Worm (Caenorhabditis elegans) whole organism, late embryonic: Measurements from ENCODE around the gene VB0395L.1.

Experiments
- C08G9.2 ChIP-seq: sonication (generic microtip); optimal IDR thresholded peaks from 2 replicates; lab custom pipeline; 2016; ENCODE audit warnings: mild to moderate bottlenecking, missing genetic modification characterization, moderate library complexity, missing compliant biosample characterization
- C38D4.7 ChIP-seq: fragments of 200-800 bp; sonication (Bioruptor generic); optimal IDR thresholded peaks from 2 replicates; lab custom pipeline; 2018; ENCODE audit warnings: mild to moderate bottlenecking, missing genetic modification characterization, moderate library complexity, missing compliant biosample characterization
- F13H6.1 ChIP-seq: sonication (generic microtip); optimal IDR thresholded peaks from 2 replicates; lab custom pipeline; 2016; ENCODE audit warnings: missing genetic modification characterization, missing compliant biosample characterization
- K02D7.2 ChIP-seq: sonication (generic microtip); optimal IDR thresholded peaks from 2 replicates; lab custom pipeline; 2017; ENCODE audit warnings: mild to moderate bottlenecking, missing genetic modification characterization, missing compliant biosample characterization
- ama-1 ChIP-seq: fragments of 150-350 bp; optimal IDR thresholded peaks from 2 replicates; lab custom pipeline; 2014
- ceh-14 ChIP-seq: sonication (generic microtip); optimal IDR thresholded peaks from 2 replicates; lab custom pipeline; 2016; ENCODE audit warnings: missing genotype, missing genetic modification characterization, missing compliant biosample characterization
- ceh-18 ChIP-seq: sonication (generic microtip); optimal IDR thresholded peaks from 2 replicates; lab custom pipeline; 2016; ENCODE audit warnings: missing genetic modification characterization, missing compliant biosample characterization
- ceh-2 ChIP-seq: sonication (generic microtip); optimal IDR thresholded peaks from 2 replicates; lab custom pipeline; 2016; ENCODE audit warnings: missing genotype, missing genetic modification characterization, missing compliant biosample characterization
- ceh-22 ChIP-seq: sonication (generic microtip); optimal IDR thresholded peaks from 2 replicates; lab custom pipeline; 2017; ENCODE audit warnings: missing biosample characterization, missing genetic modification characterization
- ceh-24 ChIP-seq: sonication (generic microtip); optimal IDR thresholded peaks from 2 replicates; lab custom pipeline; 2016; ENCODE audit warnings: mild to moderate bottlenecking, missing genetic modification characterization, missing compliant biosample characterization
- ceh-45 ChIP-seq: fragments of 200-800 bp; sonication (Bioruptor generic); IDR thresholded peaks from 2 replicates; pipeline ENCODE4 v1.3.6; 2022; ENCODE audit warnings: missing genetic modification reagents, missing genetic modification characterization, missing compliant biosample characterization
- ceh-48 ChIP-seq: sonication (generic microtip); optimal IDR thresholded peaks from 2 replicates; lab custom pipeline; 2016; ENCODE audit warnings: missing genetic modification characterization, inconsistent platforms, missing compliant biosample characterization
- ceh-9 ChIP-seq: sonication (generic microtip); optimal IDR thresholded peaks from 2 replicates; lab custom pipeline; 2016; ENCODE audit warnings: mild to moderate bottlenecking, missing genetic modification characterization, inconsistent platforms, missing compliant biosample characterization
- che-1 ChIP-seq: sonication (generic microtip); optimal IDR thresholded peaks from 2 replicates; lab custom pipeline; 2016; ENCODE audit warnings: mild to moderate bottlenecking, missing genetic modification characterization, missing compliant biosample characterization
- ets-4 ChIP-seq: sonication (generic microtip); optimal IDR thresholded peaks from 2 replicates; lab custom pipeline; 2016; ENCODE audit warnings: missing genetic modification characterization, missing compliant biosample characterization
- fkh-10 ChIP-seq: fragments of 150-350 bp; optimal IDR thresholded peaks from 2 replicates; lab custom pipeline; 2014; ENCODE audit warnings: missing biosample characterization, missing genetic modification reagents, missing genetic modification characterization
- fkh-6 ChIP-seq: sonication (generic microtip); optimal IDR thresholded peaks from 2 replicates; lab custom pipeline; 2016; ENCODE audit warnings: missing genetic modification characterization, missing compliant biosample characterization
- hlh-15 ChIP-seq: sonication (generic microtip); optimal IDR thresholded peaks from 2 replicates; lab custom pipeline; 2016; ENCODE audit warnings: missing genetic modification characterization, missing compliant biosample characterization
- hlh-8 ChIP-seq: sonication (generic microtip); optimal IDR thresholded peaks from 2 replicates; lab custom pipeline; 2016; ENCODE audit warnings: missing genotype, missing genetic modification characterization, missing compliant biosample characterization
- mec-3 ChIP-seq: sonication (generic microtip); optimal IDR thresholded peaks from 2 replicates; lab custom pipeline; 2016; ENCODE audit warnings: borderline replicate concordance, missing genetic modification characterization, missing compliant biosample characterization
- nhr-11 ChIP-seq: fragments of 150-350 bp; optimal IDR thresholded peaks from 2 replicates; lab custom pipeline; 2014; ENCODE audit warnings: missing biosample characterization, missing genetic modification characterization
- npax-4 ChIP-seq: sonication (generic microtip); optimal IDR thresholded peaks from 2 replicates; lab custom pipeline; 2016; ENCODE audit warnings: missing genetic modification characterization, missing compliant biosample characterization
- pat-9 ChIP-seq: fragments of 200-800 bp; sonication (Bioruptor generic); optimal IDR thresholded peaks from 2 replicates; lab custom pipeline; 2018; ENCODE audit warnings: mild to moderate bottlenecking, missing genetic modification characterization, moderate library complexity, missing compliant biosample characterization
- pha-2 ChIP-seq: sonication (generic microtip); optimal IDR thresholded peaks from 2 replicates; lab custom pipeline; 2017; ENCODE audit warnings: mild to moderate bottlenecking, missing genetic modification characterization, missing compliant biosample characterization
- pha-4 ChIP-seq: fragments of 150-350 bp; optimal IDR thresholded peaks from 2 replicates; lab custom pipeline; 2018; ENCODE audit warnings: missing biosample characterization, missing genetic modification reagents, missing genetic modification characterization
- pqm-1 ChIP-seq: sonication (generic microtip); optimal IDR thresholded peaks from 2 replicates; lab custom pipeline; 2016; ENCODE audit warnings: missing genetic modification characterization, missing compliant biosample characterization
- rnt-1 ChIP-seq: sonication (generic microtip); optimal IDR thresholded peaks from 2 replicates; lab custom pipeline; 2016; ENCODE audit warnings: missing genetic modification characterization, missing compliant biosample characterization
- sdc-2 ChIP-seq: sonication (generic microtip); optimal IDR thresholded peaks from 2 replicates; lab custom pipeline; 2016; ENCODE audit warnings: missing genotype, missing genetic modification characterization, missing compliant biosample characterization
- sox-2 ChIP-seq: fragments of 200-800 bp; sonication (Bioruptor generic); IDR thresholded peaks from 2 replicates; pipeline ENCODE4 v1.3.6; 2022; ENCODE audit warnings: missing genetic modification reagents, missing genetic modification characterization, missing compliant biosample characterization
- tbx-7 ChIP-seq: sonication (generic microtip); optimal IDR thresholded peaks from 2 replicates; lab custom pipeline; 2016; ENCODE audit warnings: missing genotype, missing genetic modification characterization, missing compliant biosample characterization
- ttx-3 ChIP-seq: sonication (generic microtip); optimal IDR thresholded peaks from 2 replicates; lab custom pipeline; 2016; ENCODE audit warnings: missing genetic modification reagents, missing genetic modification characterization, missing compliant biosample characterization
- unc-3 ChIP-seq, 2 experiments: fragments of 200-800 bp in 1 of 2; sonication (Bioruptor generic) in 1 of 2; sonication (generic microtip) in 1 of 2; conservative IDR thresholded peaks in 1 of 2; optimal IDR thresholded peaks in 1 of 2; 2 replicates each; pipeline versions ENCODE4 v1.3.6 to Lab custom; 2016 to 2022; ENCODE audit warnings: missing compliant biosample characterization in 2 of 2, missing genetic modification characterization in 2 of 2, missing genetic modification reagents in 1 of 2
- unc-42 ChIP-seq: sonication (generic microtip); optimal IDR thresholded peaks from 2 replicates; lab custom pipeline; 2016; ENCODE audit warnings: missing genotype, missing genetic modification characterization, missing compliant biosample characterization
- unc-55 ChIP-seq: sonication (generic microtip); optimal IDR thresholded peaks from 2 replicates; lab custom pipeline; 2017; ENCODE audit warnings: missing biosample characterization, missing genetic modification reagents, missing genetic modification characterization
- unc-86 ChIP-seq: sonication (generic microtip); optimal IDR thresholded peaks from 2 replicates; lab custom pipeline; 2016; ENCODE audit warnings: missing genetic modification characterization, missing compliant biosample characterization
- zip-5 ChIP-seq: sonication (generic microtip); optimal IDR thresholded peaks from 2 replicates; lab custom pipeline; 2016; ENCODE audit warnings: missing genetic modification characterization, missing compliant biosample characterization

The VB0395L.1 gene

DNA sequence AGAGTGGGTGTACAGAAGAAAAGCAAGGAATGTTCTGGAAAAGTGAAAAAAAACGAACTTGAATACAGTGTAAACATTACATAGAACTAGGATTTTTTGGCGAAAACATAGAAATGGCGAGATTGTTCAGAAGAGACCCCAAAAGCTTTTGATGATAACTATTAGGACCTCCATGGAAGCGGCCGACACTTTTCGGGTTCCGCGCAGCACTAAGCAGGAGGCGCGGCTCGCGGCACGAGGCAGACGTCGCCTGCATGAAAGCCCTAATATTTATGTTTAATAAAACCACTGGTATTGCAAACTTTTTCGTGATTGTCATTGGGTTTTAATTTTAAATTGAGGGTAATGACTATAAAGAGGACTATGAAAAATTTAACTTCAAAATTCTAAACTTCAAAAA is 18.9 kb downstream of the VB0395L.1 start:
- TF ChIP-seq sox-2 (GFP tag; lab: Robert Waterston, UW) (no peak), unc-86 (no peak)

DNA sequence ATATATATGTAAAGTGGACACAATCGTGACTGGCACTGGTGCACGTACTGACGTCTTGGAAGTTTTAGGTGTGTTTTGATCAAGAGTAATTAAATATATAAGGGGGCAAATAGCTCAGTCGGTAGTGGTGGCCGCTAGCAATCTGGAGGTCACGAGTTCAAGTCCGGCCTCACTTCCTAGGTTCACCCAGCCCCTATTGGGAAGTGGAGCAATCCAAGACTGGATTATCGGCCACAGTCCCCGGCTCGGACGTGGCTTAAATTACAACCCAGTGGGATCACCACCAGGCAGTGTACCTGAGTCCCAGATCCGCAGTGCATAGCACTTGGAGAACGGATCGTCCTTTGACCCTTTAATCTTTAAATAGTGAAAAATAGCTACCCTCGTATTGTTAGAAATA is 19.6 kb downstream of the VB0395L.1 start:
- TF ChIP-seq ceh-45 (GFP tag; lab: Robert Waterston, UW) (no peak), che-1 (no peak), ceh-22 (tag; lab: Kevin White, UChicago) (no peak), F13H6.1 (tag; lab: Kevin White, UChicago) (no peak), C08G9.2 (tag; lab: Kevin White, UChicago) (no peak), ceh-24 (no peak), unc-42 (no peak), fkh-10 (GFP tag; lab: Kevin White, UChicago) (no peak), ttx-3 (tag; lab: Kevin White, UChicago) (no peak), ceh-9 (tag; lab: Kevin White, UChicago) (no peak), fkh-6 (no peak)

DNA sequence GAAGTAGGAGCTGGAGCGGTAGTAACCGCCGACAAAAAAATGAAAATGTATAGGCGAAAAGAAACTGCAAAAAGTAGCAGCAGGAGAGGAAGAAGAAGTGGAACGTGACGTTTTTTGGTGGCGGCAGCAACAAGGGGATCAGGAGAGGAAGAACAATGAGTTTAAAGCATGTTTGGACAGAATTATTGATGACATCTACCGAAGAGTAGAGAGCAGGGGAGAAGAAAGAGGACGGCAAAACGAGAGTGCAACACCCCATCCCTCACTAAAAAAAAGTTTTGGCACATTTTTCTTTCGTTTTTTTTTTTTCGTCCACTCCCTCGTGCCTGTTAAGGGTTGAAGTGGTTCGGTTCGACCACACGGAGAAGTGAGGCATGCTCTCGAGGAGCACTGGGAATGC is 22.9 kb downstream of the VB0395L.1 start:
- no peak for TF ChIP-seq ceh-48
- TF ChIP-seq pha-4 (tag; lab: Kevin White, UChicago): no peak
- no peak for TF ChIP-seq hlh-8 (tag; lab: Kevin White, UChicago)
- TF ChIP-seq npax-4: no peak
- no peak for TF ChIP-seq pha-2 (tag; lab: Kevin White, UChicago)
- no peak for TF ChIP-seq F13H6.1 (tag; lab: Kevin White, UChicago)
- TF ChIP-seq ceh-14: no peak
- no peak for TF ChIP-seq ama-1 (lab: Kevin White, UChicago)
- TF ChIP-seq unc-3 (GFP tag; conservative IDR thresholded peaks at IDR 0.05; lab: Robert Waterston, UW): no peak
- TF ChIP-seq unc-3 (tag; optimal IDR thresholded peaks at IDR 0.05; lab: Kevin White, UChicago): no peak
- no peak for TF ChIP-seq pqm-1 (tag; lab: Kevin White, UChicago)

DNA sequence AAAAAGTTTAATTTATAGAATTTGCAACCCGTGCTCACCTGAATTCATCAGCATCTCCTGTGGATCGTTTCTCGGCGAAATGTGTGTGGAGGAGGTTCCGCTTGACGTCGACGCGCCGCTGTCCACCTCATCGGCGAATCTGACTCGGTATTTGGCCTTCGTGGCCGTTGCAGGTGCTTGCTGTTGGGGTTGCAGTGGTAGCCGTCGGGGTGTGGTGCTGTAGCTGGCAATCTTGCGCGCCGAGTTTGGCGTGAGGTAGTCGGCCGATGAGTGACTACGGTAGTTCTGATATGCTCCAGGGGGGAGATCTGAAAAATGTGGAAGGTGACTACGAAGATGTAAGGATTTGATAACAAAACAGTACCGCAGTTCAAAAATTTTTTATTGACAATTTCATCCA is 24.0 kb downstream of the VB0395L.1 start:
- no peak for TF ChIP-seq rnt-1 (tag; lab: Kevin White, UChicago)
- TF ChIP-seq pat-9 (tag; lab: Kevin White, UChicago): no peak
- TF ChIP-seq ceh-2 (tag; lab: Kevin White, UChicago): no peak
- TF ChIP-seq C38D4.7 (GFP tag; lab: Kevin White, UChicago): no peak
- TF ChIP-seq mec-3 (tag; lab: Kevin White, UChicago): no peak

DNA sequence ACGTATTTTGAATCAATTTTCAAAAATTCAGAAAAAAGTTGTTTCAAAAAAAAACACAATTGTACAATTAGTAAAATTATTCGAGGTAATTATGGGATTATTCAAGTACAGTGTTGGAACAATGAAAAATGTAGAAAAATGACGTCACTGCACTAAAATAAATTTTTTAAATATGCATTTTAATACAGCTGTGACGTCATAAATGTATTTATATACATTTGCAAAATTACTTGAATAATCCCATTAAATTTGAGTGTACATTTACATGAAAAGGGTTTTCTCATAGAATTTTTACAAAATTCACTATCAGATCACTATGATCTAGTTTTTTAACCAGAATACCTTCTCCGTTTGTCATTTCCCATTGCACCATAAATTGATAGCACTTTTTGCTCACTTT is 28.2 kb downstream of the VB0395L.1 start:
- TF ChIP-seq zip-5 (tag; lab: Kevin White, UChicago) (no peak), unc-3 (GFP tag; conservative IDR thresholded peaks at IDR 0.05; lab: Robert Waterston, UW) (no peak), unc-3 (tag; optimal IDR thresholded peaks at IDR 0.05; lab: Kevin White, UChicago) (no peak), hlh-15 (tag; lab: Kevin White, UChicago) (no peak), ceh-48 (no peak), unc-55 (GFP tag; lab: Kevin White, UChicago) (no peak), ets-4 (no peak), ceh-14 (no peak), K02D7.2 (tag; lab: Kevin White, UChicago) (no peak)
- TF ChIP-seq, all 69 proteins: peak for 0

DNA sequence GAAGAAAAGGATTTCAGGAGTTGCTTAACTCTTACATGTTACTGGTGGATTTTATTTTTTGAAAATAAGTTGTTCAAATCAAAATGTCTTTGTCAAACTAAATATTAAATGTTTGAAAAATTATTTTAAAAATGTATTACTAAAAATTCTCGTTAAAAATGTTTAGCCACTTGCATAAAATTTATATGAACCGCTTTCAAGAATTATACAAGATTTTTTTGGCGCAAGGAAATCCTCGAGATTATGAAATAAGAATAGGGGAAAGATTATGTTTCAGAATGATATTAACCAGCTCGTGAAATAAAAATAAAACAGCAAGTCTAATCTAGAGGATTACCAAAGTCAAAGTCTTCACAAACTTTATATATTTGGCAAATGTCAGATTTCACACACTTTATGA is 33.5 kb downstream of the VB0395L.1 start:
- TF ChIP-seq nhr-11 (no peak), hlh-8 (tag; lab: Kevin White, UChicago) (no peak), tbx-7 (no peak), ceh-18 (tag; lab: Kevin White, UChicago) (no peak), sdc-2 (peak; percentile 87), pat-9 (tag; lab: Kevin White, UChicago) (no peak)
